Worm (Caenorhabditis elegans): ENCODE measurements around the gene taf-7.1.

DNA sequence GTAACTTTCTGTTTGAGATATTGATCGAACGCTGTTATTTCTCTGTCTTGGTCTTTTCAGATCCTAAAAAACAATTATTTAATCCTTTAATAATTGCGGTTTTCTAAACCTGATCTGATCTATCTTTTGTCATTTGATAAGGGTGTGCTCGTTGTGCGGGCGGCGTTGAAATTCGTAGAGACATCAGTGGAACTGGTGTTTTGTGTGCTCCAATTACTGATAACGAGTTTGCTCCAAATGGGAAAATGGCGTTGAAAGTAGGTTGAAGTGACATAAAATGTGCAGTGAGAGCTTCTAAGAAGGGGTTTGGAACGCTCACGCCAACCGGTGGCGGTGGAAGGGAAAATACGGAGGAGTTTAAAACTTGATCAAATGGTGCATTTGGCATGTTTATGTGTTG lies 17.2 kb upstream of the taf-7.1 start:
- TF ChIP-seq unc-86 (tag; optimal IDR thresholded peaks at IDR 0.05), result no peak
- TF ChIP-seq elt-2 (tag; optimal IDR thresholded peaks at IDR 0.05), result no peak
- no peak for TF ChIP-seq sptf-1 (tag; optimal IDR thresholded peaks at IDR 0.05)
- no peak for TF ChIP-seq fkh-8 (tag; optimal IDR thresholded peaks at IDR 0.05)
- no peak for TF ChIP-seq skn-1 (tag; optimal IDR thresholded peaks at IDR 0.05)

All from whole organism, L1 larva.